Fruit fly (Drosophila melanogaster) whole organism, embryonic: ENCODE data around the gene CG17249.

Experiments
- Adf1 ChIP-seq: fragments of 200-800 bp; sonication (Bioruptor generic); IDR thresholded peaks from 2 replicates; pipeline ENCODE4 v1.3.6; 2022; ENCODE audit warnings: missing biosample characterization, missing genetic modification characterization
- Aef1 ChIP-seq: fragments of 200-800 bp; sonication (Bioruptor generic); IDR thresholded peaks from 3 replicates; pipeline ENCODE4 v1.3.6; 2022; ENCODE audit warnings: missing biosample characterization, missing genetic modification characterization
- B-H2 ChIP-seq: fragments of 200-800 bp; sonication (Bioruptor generic); optimal IDR thresholded peaks from 2 replicates; lab custom pipeline; 2018; ENCODE audit warnings: missing biosample characterization, mild to moderate bottlenecking, missing genetic modification characterization
- Bdp1 ChIP-seq: fragments of 200-800 bp; sonication (Bioruptor generic); optimal IDR thresholded peaks from 3 replicates; lab custom pipeline; 2016; ENCODE audit warnings: missing biosample characterization, missing genetic modification characterization
- CG11247 ChIP-seq: fragments of 200-800 bp; sonication (Bioruptor generic); IDR thresholded peaks from 2 replicates; pipeline ENCODE4 v1.3.6; 2022; ENCODE audit warnings: missing biosample characterization, missing genetic modification characterization
- CG11504 ChIP-seq: fragments of 200-800 bp; sonication (Bioruptor generic); optimal IDR thresholded peaks from 3 replicates; lab custom pipeline; 2019; ENCODE audit warnings: missing biosample characterization, mild to moderate bottlenecking, missing genetic modification characterization, moderate library complexity
- CG11723 ChIP-seq: fragments of 200-800 bp; sonication (Bioruptor generic); optimal IDR thresholded peaks from 2 replicates; lab custom pipeline; 2017; ENCODE audit warnings: missing biosample characterization, mild to moderate bottlenecking, missing genetic modification characterization
- CG14014 ChIP-seq: fragments of 200-800 bp; sonication (Bioruptor generic); IDR thresholded peaks from 2 replicates; pipeline ENCODE4 v1.3.6; 2022; ENCODE audit warnings: missing biosample characterization, missing genetic modification characterization
- CG14860 ChIP-seq: fragments of 200-800 bp; sonication (Bioruptor generic); IDR thresholded peaks from 3 replicates; pipeline ENCODE4 v1.3.6; 2022; ENCODE audit warnings: missing biosample characterization, missing genetic modification characterization; ENCODE audit not compliant: partially characterized antibody
- CG15269 ChIP-seq: fragments of 200-800 bp; sonication (Bioruptor generic); optimal IDR thresholded peaks from 2 replicates; lab custom pipeline; 2018; ENCODE audit warnings: missing biosample characterization, mild to moderate bottlenecking, missing genetic modification characterization, moderate library complexity
- CG15479 ChIP-seq: fragments of 200-800 bp; sonication (Bioruptor generic); optimal IDR thresholded peaks from 3 replicates; lab custom pipeline; 2019; ENCODE audit warnings: missing biosample characterization, mild to moderate bottlenecking, missing genetic modification characterization, moderate library complexity
- CG15601 ChIP-seq: fragments of 200-800 bp; sonication (Bioruptor generic); optimal IDR thresholded peaks from 3 replicates; lab custom pipeline; 2019; ENCODE audit warnings: missing biosample characterization, mild to moderate bottlenecking, missing genetic modification characterization, moderate library complexity
- CG17612 ChIP-seq: fragments of 200-800 bp; sonication (Bioruptor generic); IDR thresholded peaks from 2 replicates; pipeline ENCODE4 v1.3.6; 2022; ENCODE audit warnings: missing biosample characterization, missing genetic modification characterization
- CG18011 ChIP-seq: fragments of 200-800 bp; sonication (Bioruptor generic); optimal IDR thresholded peaks from 2 replicates; lab custom pipeline; 2017; ENCODE audit warnings: missing biosample characterization, missing genetic modification characterization, mild to moderate bottlenecking, moderate library complexity, missing genotype
- CG2712 ChIP-seq: fragments of 200-800 bp; optimal IDR thresholded peaks from 3 replicates; lab custom pipeline; 2019; ENCODE audit warnings: missing biosample characterization, mild to moderate bottlenecking, missing genetic modification characterization, moderate library complexity
- CG34376 ChIP-seq: fragments of 200-800 bp; sonication (Bioruptor generic); optimal IDR thresholded peaks from 2 replicates; lab custom pipeline; 2018; ENCODE audit warnings: missing biosample characterization, mild to moderate bottlenecking, missing genetic modification characterization
- CG4404 ChIP-seq: fragments of 200-800 bp; sonication (Bioruptor generic); IDR thresholded peaks from 2 replicates; pipeline ENCODE4 v1.3.6; 2022; ENCODE audit warnings: missing biosample characterization, missing genetic modification characterization
- CG6683 ChIP-seq: fragments of 200-800 bp; sonication (Bioruptor generic); optimal IDR thresholded peaks from 2 replicates; lab custom pipeline; 2017; ENCODE audit warnings: missing biosample characterization, mild to moderate bottlenecking, missing genetic modification characterization, missing genetic modification reagents
- CG8089 ChIP-seq: fragments of 200-800 bp; sonication (Bioruptor generic); optimal IDR thresholded peaks from 3 replicates; lab custom pipeline; 2016; ENCODE audit warnings: missing biosample characterization, missing genetic modification characterization
- CG8359 ChIP-seq: fragments of 200-800 bp; sonication (Bioruptor generic); optimal IDR thresholded peaks from 2 replicates; lab custom pipeline; 2017; ENCODE audit warnings: missing biosample characterization, mild to moderate bottlenecking, missing genetic modification characterization, borderline replicate concordance
- CG8478 ChIP-seq: fragments of >200 bp; optimal IDR thresholded peaks from 2 replicates; lab custom pipeline; 2018
- CG8944 ChIP-seq: fragments of 200-800 bp; sonication (Bioruptor generic); optimal IDR thresholded peaks from 3 replicates; lab custom pipeline; 2016; ENCODE audit warnings: missing biosample characterization, missing genetic modification characterization
- CG9727 ChIP-seq: fragments of 200-800 bp; sonication (Bioruptor generic); optimal IDR thresholded peaks from 3 replicates; lab custom pipeline; 2017; ENCODE audit warnings: missing biosample characterization, mild to moderate bottlenecking, missing genetic modification characterization
- Chrac-16 ChIP-seq: fragments of 200-800 bp; sonication (Bioruptor generic); optimal IDR thresholded peaks from 3 replicates; lab custom pipeline; 2016; ENCODE audit warnings: missing biosample characterization, missing genetic modification characterization
- CrebB ChIP-seq: fragments of 200-800 bp; sonication (Bioruptor generic); optimal IDR thresholded peaks from 3 replicates; lab custom pipeline; 2018; ENCODE audit warnings: missing biosample characterization, mild to moderate bottlenecking, missing genetic modification characterization
- D ChIP-seq, 2 experiments: fragments of 200-800 bp in 1 of 2; fragments of >200 bp in 1 of 2; sonication (Bioruptor generic) in 1 of 2; optimal IDR thresholded peaks; 2 replicates in 1 of 2; 3 replicates in 1 of 2; lab custom pipeline; 2017; ENCODE audit warnings: mild to moderate bottlenecking in 1 of 2, missing biosample characterization in 1 of 2, missing genetic modification characterization in 1 of 2, missing genetic modification reagents in 1 of 2
- Deaf1 ChIP-seq: fragments of 200-800 bp; optimal IDR thresholded peaks from 3 replicates; lab custom pipeline; 2019; ENCODE audit warnings: missing biosample characterization, mild to moderate bottlenecking, missing genetic modification characterization, moderate library complexity
- E2f2 ChIP-seq: fragments of 200-800 bp; sonication (Bioruptor generic); IDR thresholded peaks from 2 replicates; pipeline ENCODE4 v1.3.6; 2022; ENCODE audit warnings: missing biosample characterization, missing genetic modification characterization
- Ets65A ChIP-seq: fragments of 200-800 bp; sonication (Bioruptor generic); peaks from one replicate; lab custom pipeline; 2016; ENCODE audit warnings: missing biosample characterization, missing genetic modification characterization
- HmgD ChIP-seq: fragments of 200-800 bp; sonication (Bioruptor generic); optimal IDR thresholded peaks from 3 replicates; lab custom pipeline; 2016; ENCODE audit warnings: missing biosample characterization, missing genetic modification characterization
- Lim3 ChIP-seq: fragments of 200-800 bp; sonication (Bioruptor generic); IDR thresholded peaks from 2 replicates; pipeline ENCODE4 v1.3.6; 2022; ENCODE audit warnings: missing biosample characterization, missing genetic modification characterization
- MESR4 ChIP-seq: fragments of 200-800 bp; sonication (Bioruptor generic); optimal IDR thresholded peaks from 2 replicates; lab custom pipeline; 2018; ENCODE audit warnings: missing biosample characterization, mild to moderate bottlenecking, missing genetic modification characterization, moderate library complexity
- Mad ChIP-seq: fragments of 200-800 bp; sonication (Bioruptor generic); optimal IDR thresholded peaks from 2 replicates; lab custom pipeline; 2016; ENCODE audit warnings: missing biosample characterization, missing genetic modification characterization
- Med ChIP-seq: fragments of 200-800 bp; sonication (Bioruptor generic); peaks from one replicate; lab custom pipeline; 2016; ENCODE audit warnings: missing biosample characterization, missing genetic modification characterization, mild to moderate bottlenecking, inconsistent platforms, moderate library complexity
- Scr ChIP-seq: fragments of 200-800 bp; sonication (Bioruptor generic); IDR thresholded peaks from 2 replicates; pipeline ENCODE4 v1.3.6; 2022; ENCODE audit warnings: missing biosample characterization, missing genetic modification characterization; ENCODE audit not compliant: partially characterized antibody
- Tbp ChIP-seq: fragments of >200 bp; optimal IDR thresholded peaks from 2 replicates; lab custom pipeline; 2018; ENCODE audit warnings: missing biosample characterization, missing genetic modification characterization
- caup ChIP-seq: fragments of 200-800 bp; sonication (Bioruptor generic); optimal IDR thresholded peaks from 3 replicates; lab custom pipeline; 2017; ENCODE audit warnings: missing biosample characterization, mild to moderate bottlenecking, missing genetic modification characterization, moderate library complexity; ENCODE audit not compliant: severe bottlenecking
- chif ChIP-seq, 2 experiments: fragments of 200-800 bp; sonication (Bioruptor generic); optimal IDR thresholded peaks; 3 replicates each; lab custom pipeline; 2016; ENCODE audit warnings: missing biosample characterization in 2 of 2, missing genetic modification characterization in 2 of 2
- chn ChIP-seq: fragments of 200-800 bp; sonication (Bioruptor generic); optimal IDR thresholded peaks from 2 replicates; lab custom pipeline; 2016; ENCODE audit warnings: missing biosample characterization, missing genetic modification characterization
- crp ChIP-seq, 2 experiments: fragments of 200-800 bp; sonication (Bioruptor generic); optimal IDR thresholded peaks; 2 replicates in 1 of 2; 3 replicates in 1 of 2; lab custom pipeline; 2017; ENCODE audit warnings: missing biosample characterization in 2 of 2, missing genetic modification characterization in 2 of 2, mild to moderate bottlenecking in 1 of 2, moderate library complexity in 1 of 2
- cwo ChIP-seq: fragments of 200-800 bp; sonication (Bioruptor generic); optimal IDR thresholded peaks from 3 replicates; lab custom pipeline; 2017; ENCODE audit warnings: missing biosample characterization, missing genetic modification characterization, mild to moderate bottlenecking, moderate library complexity, missing genetic modification reagents
- en ChIP-seq: fragments of 200-800 bp; sonication (Bioruptor generic); optimal IDR thresholded peaks from 2 replicates; lab custom pipeline; 2016; ENCODE audit warnings: missing biosample characterization, missing genetic modification characterization
- fd96Cb ChIP-seq: fragments of 200-800 bp; sonication (Bioruptor generic); optimal IDR thresholded peaks from 2 replicates; lab custom pipeline; 2018; ENCODE audit warnings: missing biosample characterization, mild to moderate bottlenecking, missing genetic modification characterization, moderate library complexity
- ind ChIP-seq: fragments of 200-800 bp; sonication (Bioruptor generic); optimal IDR thresholded peaks from 3 replicates; lab custom pipeline; 2016; ENCODE audit warnings: missing biosample characterization, missing genetic modification characterization
- jumu ChIP-seq: fragments of 200-800 bp; sonication (Bioruptor generic); optimal IDR thresholded peaks from 3 replicates; lab custom pipeline; 2016; ENCODE audit warnings: missing biosample characterization, missing genetic modification characterization
- row ChIP-seq: fragments of 200-800 bp; sonication (Bioruptor generic); IDR thresholded peaks from 3 replicates; pipeline ENCODE4 v1.3.6; 2022; ENCODE audit warnings: missing biosample characterization, missing genetic modification characterization
- tna ChIP-seq: fragments of 200-800 bp; sonication (Bioruptor generic); IDR thresholded peaks from 2 replicates; pipeline ENCODE4 v1.3.6; 2022; ENCODE audit warnings: missing biosample characterization, missing genetic modification characterization; ENCODE audit not compliant: partially characterized antibody

CG17249 gene

DNA sequence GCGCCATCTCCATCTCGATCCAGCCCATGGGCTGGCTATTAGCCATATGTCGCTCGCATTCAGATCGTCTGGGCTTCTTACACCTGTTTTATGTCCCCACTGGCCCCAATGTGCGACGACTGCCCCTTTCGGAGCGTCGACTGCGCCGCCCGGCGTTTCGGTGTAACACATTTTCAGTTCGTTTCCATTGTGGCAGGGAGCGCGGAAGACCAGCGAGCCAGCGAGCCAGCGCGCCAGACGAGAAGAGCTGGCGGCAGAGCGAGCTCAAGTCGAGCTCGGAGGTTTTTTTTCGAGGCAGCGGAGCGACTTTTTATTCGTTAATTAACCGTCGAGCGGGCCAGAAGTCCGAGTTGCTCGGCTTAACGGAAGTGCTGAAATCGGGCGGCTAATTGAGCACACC is 27.1 kb upstream of the CG17249 start, which contains the start of gene CG7991 (continued):
- TF ChIP-seq D (optimal IDR thresholded peaks at IDR 0.05; lab: Kevin White, UChicago) (no peak), D (GFP tag; optimal IDR thresholded peaks at IDR 0.05; lab: Kevin White, UChicago) (no peak), chn (GFP tag; lab: Kevin White, UChicago) (no peak), CG8944 (GFP tag; lab: Kevin White, UChicago) (no peak), ind (GFP tag; lab: Kevin White, UChicago) (no peak), CG11723 (no peak), CrebB (no peak), CG14014 (GFP tag; lab: Robert Waterston, UW) (no peak), CG15479 (no peak), CG15601 (tag; lab: Kevin White, UChicago) (no peak), chif (GFP tag; optimal IDR thresholded peaks at IDR 0.05; lab: Kevin White, UChicago) (no peak), row (0 out of 3 replicates have a peak, but pooled peaks have one; percentile 16), HmgD (no peak), CG6683 (GFP tag; lab: Kevin White, UChicago) (no peak), CG18011 (GFP tag; lab: Kevin White, UChicago) (no peak), en (GFP tag; lab: Kevin White, UChicago) (no peak), CG2712 (tag; lab: Kevin White, UChicago) (no peak), tna (GFP tag; lab: Robert Waterston, UW) (no peak), CG4404 (GFP tag; lab: Robert Waterston, UW) (no peak), Adf1 (GFP tag; lab: Robert Waterston, UW) (peak; percentile 73), CG17612 (no peak), Mad (GFP tag; lab: Kevin White, UChicago) (no peak), Deaf1 (tag; lab: Kevin White, UChicago) (peak; percentile 52)

DNA sequence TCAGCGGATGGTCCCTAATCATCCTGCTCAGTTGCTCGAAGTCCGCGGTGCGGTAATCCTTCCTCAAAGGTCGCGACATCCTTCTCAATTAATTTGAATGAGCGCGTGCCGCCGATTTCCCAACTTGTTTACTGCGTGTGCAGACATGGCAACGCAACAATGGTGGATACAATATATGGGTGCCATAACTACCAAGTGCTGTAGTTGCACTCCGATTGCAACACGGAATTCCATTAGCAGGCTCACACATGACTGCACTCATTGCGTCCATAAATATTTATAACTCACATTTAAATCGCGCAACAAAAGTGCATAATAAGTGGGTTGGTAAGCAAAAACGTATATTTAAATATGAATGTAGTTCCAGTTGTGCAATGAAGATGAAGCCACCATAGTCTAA is 25.4 kb upstream of the CG17249 start, which contains the start of gene CG13930:
CG13930 (minus strand) TSS at position 101 of the 400 bp plus-strand sequence.
- TF ChIP-seq CG8089 (GFP tag; lab: Kevin White, UChicago), result no peak
- no peak for TF ChIP-seq CG11247 (GFP tag; lab: Robert Waterston, UW)
- TF ChIP-seq Med (GFP tag; lab: Kevin White, UChicago), result no peak
- TF ChIP-seq Ets65A, result peak; percentile 26

DNA sequence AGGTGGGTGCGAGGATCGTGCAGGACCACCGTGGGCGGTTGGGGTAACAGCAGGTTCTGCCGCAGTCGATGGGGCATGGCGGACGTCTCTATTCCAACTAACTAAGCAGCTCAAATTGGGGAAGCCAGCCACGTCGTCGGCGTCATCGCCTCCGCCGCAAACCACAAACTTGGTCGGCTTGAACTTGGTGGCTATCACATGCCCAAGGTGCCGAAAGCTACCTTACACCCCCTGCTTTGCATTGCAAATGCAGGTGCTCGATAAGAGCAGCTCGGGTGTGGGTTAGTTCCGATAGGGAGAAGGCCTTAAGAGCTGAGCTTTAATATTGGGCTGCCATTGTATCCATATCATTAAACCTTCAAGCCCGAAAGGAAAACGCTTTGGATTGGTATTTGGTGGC is 22.7 kb upstream of the CG17249 start, which contains the start of gene RabX5:
RabX5 (minus strand) TSS at position 101 of the 400 bp plus-strand sequence.
- no peak for TF ChIP-seq B-H2 (GFP tag; lab: Kevin White, UChicago)
- peak; percentile 55 for TF ChIP-seq Med (GFP tag; lab: Kevin White, UChicago)
- no peak for TF ChIP-seq Chrac-16 (GFP tag; lab: Kevin White, UChicago)
- TF ChIP-seq fd96Cb, result no peak
- peak; percentile 4 for TF ChIP-seq CG8478 (lab: Kevin White, UChicago)
- TF ChIP-seq Tbp (GFP tag; lab: Kevin White, UChicago), result no peak

DNA sequence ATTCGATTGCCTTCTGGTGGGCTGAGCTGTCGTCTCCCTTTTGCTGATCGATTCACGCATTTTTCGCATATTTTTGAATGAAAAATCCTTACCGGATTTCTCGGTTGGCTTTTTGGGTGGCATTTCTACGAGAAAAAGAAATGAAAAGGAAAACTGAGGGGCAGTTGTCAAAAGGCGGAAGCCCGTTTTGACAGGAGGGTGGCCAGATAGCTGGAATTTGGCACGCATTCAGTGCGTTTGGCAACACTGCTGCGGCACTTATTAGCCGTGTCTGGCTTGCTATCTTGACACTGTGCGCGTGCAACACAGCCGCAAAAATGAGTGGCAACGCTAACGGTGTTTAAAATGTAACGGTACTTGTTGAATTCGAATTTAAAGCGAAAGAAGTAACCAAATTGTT is 21.2 kb upstream of the CG17249 start, which contains the start of gene RpL23A:
RpL23A (minus strand) TSS at position 151 of the 400 bp plus-strand sequence.
- peak; percentile 99 for TF ChIP-seq MESR4 (GFP tag; lab: Kevin White, UChicago)
- TF ChIP-seq CG14860 (GFP tag; lab: Robert Waterston, UW), result no peak
- TF ChIP-seq CG15269 (tag; lab: Kevin White, UChicago), result peak; percentile 86
- TF ChIP-seq Lim3 (GFP tag; lab: Robert Waterston, UW), result peak; percentile 67
- TF ChIP-seq E2f2 (GFP tag; lab: Robert Waterston, UW), result peak; percentile 90
- TF ChIP-seq Bdp1 (GFP tag; lab: Kevin White, UChicago), result peak; percentile 91
- TF ChIP-seq jumu, result peak; percentile 96
- peak; percentile 97 for TF ChIP-seq CG34376 (GFP tag; lab: Kevin White, UChicago)
- peak in 1 of 2 experiments; percentile 73 for TF ChIP-seq crp (GFP tag; optimal IDR thresholded peaks at IDR 0.05; lab: Kevin White, UChicago)
- peak; percentile 99 for TF ChIP-seq caup (GFP tag; lab: Kevin White, UChicago)
- peak; percentile 43; the same call in 1 of the 2 replicates for TF ChIP-seq Scr (GFP tag; lab: Robert Waterston, UW)
- peak; percentile 97 for TF ChIP-seq CG9727 (GFP tag; lab: Kevin White, UChicago)
- TF ChIP-seq cwo (GFP tag; lab: Kevin White, UChicago), result peak; percentile 82
- peak; percentile 81 for TF ChIP-seq CG8359 (GFP tag; lab: Kevin White, UChicago)
- peak; percentile 89 for TF ChIP-seq CG11504 (tag; lab: Kevin White, UChicago)
- TF ChIP-seq Aef1 (GFP tag; lab: Robert Waterston, UW), result peak; percentile 93
